Fruit fly (Drosophila melanogaster) whole organism, pupa: ENCODE measurements around the gene CG32695.

Source experiments
- CG10348 ChIP-seq: fragments of 200-800 bp; sonication (Bioruptor generic); IDR thresholded peaks from 2 replicates; pipeline ENCODE4 v1.3.6; 2022; ENCODE audit warnings: missing biosample characterization, missing genetic modification characterization
- CG12605 ChIP-seq: fragments of 200-800 bp; sonication (Bioruptor generic); IDR thresholded peaks from 2 replicates; pipeline ENCODE4 v1.3.6; 2022; ENCODE audit warnings: missing biosample characterization, missing genetic modification characterization
- CG13204 ChIP-seq: fragments of 200-800 bp; sonication (Bioruptor generic); optimal IDR thresholded peaks from 2 replicates; lab custom pipeline; 2018; ENCODE audit warnings: missing biosample characterization, mild to moderate bottlenecking, missing genetic modification characterization, moderate library complexity
- CG14655 ChIP-seq: fragments of 200-800 bp; sonication (Bioruptor generic); optimal IDR thresholded peaks from 3 replicates; lab custom pipeline; 2017; ENCODE audit warnings: mild to moderate bottlenecking, missing biosample characterization, missing genetic modification reagents, missing genetic modification characterization
- CG15710 ChIP-seq: fragments of 200-800 bp; sonication (Bioruptor generic); optimal IDR thresholded peaks from 2 replicates; lab custom pipeline; 2018; ENCODE audit warnings: missing biosample characterization, mild to moderate bottlenecking, missing genetic modification characterization, moderate library complexity
- CG17806 ChIP-seq: fragments of 200-800 bp; sonication (Bioruptor generic); optimal IDR thresholded peaks from 2 replicates; lab custom pipeline; 2018; ENCODE audit warnings: missing biosample characterization, mild to moderate bottlenecking, missing genetic modification characterization, moderate library complexity
- CG32121 ChIP-seq: fragments of 200-800 bp; sonication (Bioruptor generic); IDR thresholded peaks from 2 replicates; pipeline ENCODE4 v1.3.6; 2022; ENCODE audit warnings: missing biosample characterization, missing genetic modification characterization
- CG34367 ChIP-seq: fragments of 200-800 bp; sonication (Bioruptor generic); optimal IDR thresholded peaks from 2 replicates; lab custom pipeline; 2018; ENCODE audit warnings: missing biosample characterization, mild to moderate bottlenecking, missing genetic modification characterization
- CG4496 ChIP-seq: fragments of 200-800 bp; sonication (Bioruptor generic); IDR thresholded peaks from 3 replicates; pipeline ENCODE4 v1.3.6; 2022; ENCODE audit warnings: missing biosample characterization, missing genetic modification characterization
- CG8159 ChIP-seq: fragments of 200-800 bp; sonication (Bioruptor generic); optimal IDR thresholded peaks from 3 replicates; lab custom pipeline; 2018; ENCODE audit warnings: missing biosample characterization, mild to moderate bottlenecking, missing genetic modification characterization, moderate library complexity
- CG8301 ChIP-seq: fragments of 200-800 bp; sonication (Bioruptor generic); optimal IDR thresholded peaks from 2 replicates; lab custom pipeline; 2018; ENCODE audit warnings: missing biosample characterization, mild to moderate bottlenecking, missing genetic modification characterization
- CG9948 ChIP-seq: fragments of 200-800 bp; sonication (Bioruptor generic); optimal IDR thresholded peaks from 2 replicates; lab custom pipeline; 2018; ENCODE audit warnings: missing biosample characterization, mild to moderate bottlenecking, missing genetic modification characterization, moderate library complexity
- D1 ChIP-seq: fragments of 200-800 bp; sonication (Bioruptor generic); optimal IDR thresholded peaks from 2 replicates; lab custom pipeline; 2018; ENCODE audit warnings: missing biosample characterization, mild to moderate bottlenecking, missing genetic modification characterization, moderate library complexity
- EcR ChIP-seq: fragments of 200-800 bp; sonication (Bioruptor generic); optimal IDR thresholded peaks from 3 replicates; lab custom pipeline; 2019; ENCODE audit warnings: missing biosample characterization, missing genetic modification characterization, mild to moderate bottlenecking, moderate library complexity, missing genetic modification reagents
- Ets98B ChIP-seq: fragments of 200-800 bp; sonication (Bioruptor generic); IDR thresholded peaks from 2 replicates; pipeline ENCODE4 v1.3.6; 2022; ENCODE audit warnings: missing biosample characterization, missing genetic modification characterization
- Pif1A ChIP-seq: fragments of 200-800 bp; sonication (Bioruptor generic); optimal IDR thresholded peaks from 3 replicates; lab custom pipeline; 2016; ENCODE audit warnings: missing biosample characterization, missing genetic modification characterization
- Pif1B ChIP-seq: fragments of 200-800 bp; sonication (Bioruptor generic); optimal IDR thresholded peaks from 3 replicates; lab custom pipeline; 2016; ENCODE audit warnings: missing biosample characterization, missing genetic modification characterization
- Snoo ChIP-seq: fragments of 200-800 bp; sonication (Bioruptor generic); optimal IDR thresholded peaks from 3 replicates; lab custom pipeline; 2017; ENCODE audit warnings: missing biosample characterization, mild to moderate bottlenecking, missing genetic modification characterization, inconsistent platforms
- fd96Ca ChIP-seq: fragments of 200-800 bp; sonication (Bioruptor generic); IDR thresholded peaks from 3 replicates; pipeline ENCODE4 v1.3.6; 2022; ENCODE audit warnings: missing biosample characterization, missing genetic modification characterization
- gl ChIP-seq: fragments of 200-800 bp; sonication (Bioruptor generic); optimal IDR thresholded peaks from 2 replicates; lab custom pipeline; 2018; ENCODE audit warnings: missing biosample characterization, mild to moderate bottlenecking, missing genetic modification characterization
- rn ChIP-seq: fragments of 200-800 bp; sonication (Bioruptor generic); IDR thresholded peaks from 2 replicates; pipeline ENCODE4 v1.3.6; 2022; ENCODE audit warnings: missing biosample characterization, missing genetic modification characterization

The CG32695 gene

dm6 chrX:9873917-9874316 is at the start of gene CG32695:
TSS of gene CG32695 (minus strand) at chrX:9874057.
- TF ChIP-seq Pif1B (GFP tag; lab: Kevin White, UChicago): no peak
- TF ChIP-seq CG34367 (tag; lab: Kevin White, UChicago): no peak
- TF ChIP-seq rn (GFP tag; lab: Robert Waterston, UW): no peak
- TF ChIP-seq CG15710 (tag; lab: Kevin White, UChicago): no peak
- no peak for TF ChIP-seq Pif1A (GFP tag; lab: Kevin White, UChicago)
- TF ChIP-seq CG14655: no peak
- TF ChIP-seq CG10348 (GFP tag; lab: Robert Waterston, UW): no peak
- TF ChIP-seq D1 (tag; lab: Kevin White, UChicago): no peak
- no peak for TF ChIP-seq CG12605 (GFP tag; lab: Robert Waterston, UW)

dm6 chrX:9911751-9912150 is 37.9 kb upstream of the CG32695 start:
- no peak for TF ChIP-seq D1 (tag; lab: Kevin White, UChicago)
- TF ChIP-seq CG34367 (tag; lab: Kevin White, UChicago): no peak
- TF ChIP-seq Pif1B (GFP tag; lab: Kevin White, UChicago): no peak
- no peak for TF ChIP-seq EcR (GFP tag; lab: Kevin White, UChicago)
- TF ChIP-seq CG8159 (tag; lab: Kevin White, UChicago): no peak
- no peak for TF ChIP-seq rn (GFP tag; lab: Robert Waterston, UW)
- no peak for TF ChIP-seq Snoo (tag; lab: Kevin White, UChicago)
- no peak for TF ChIP-seq Ets98B (GFP tag; lab: Robert Waterston, UW)
- TF ChIP-seq CG10348 (GFP tag; lab: Robert Waterston, UW): no peak
- TF ChIP-seq Pif1A (GFP tag; lab: Kevin White, UChicago): no peak
- no peak for TF ChIP-seq CG13204 (GFP tag; lab: Kevin White, UChicago)
- no peak for TF ChIP-seq CG32121
- TF ChIP-seq gl (tag; lab: Kevin White, UChicago): no peak
- TF ChIP-seq fd96Ca: no peak
- TF ChIP-seq CG12605 (GFP tag; lab: Robert Waterston, UW): no peak
- TF ChIP-seq CG15710 (tag; lab: Kevin White, UChicago): no peak

- TF ChIP-seq gl (tag; lab: Kevin White, UChicago) (no peak), CG32121 (no peak)
Observed at dm6 chrX:9911026-9911425, 37.2 kb upstream of the CG32695 start, which contains the start of gene CG1986. TSS of gene CG1986 (minus strand) at chrX:9911126.

- TF ChIP-seq CG32121 (no peak), gl (tag; lab: Kevin White, UChicago) (no peak), CG8301 (tag; lab: Kevin White, UChicago) (no peak), CG9948 (tag; lab: Kevin White, UChicago) (no peak), D1 (tag; lab: Kevin White, UChicago) (no peak), Ets98B (GFP tag; lab: Robert Waterston, UW) (0 out of 2 replicates have a peak, but pooled peaks have one; percentile 21)
Observed at dm6 chrX:9909384-9909783, 35.5 kb upstream of the CG32695 start.

- TF ChIP-seq CG8159 (tag; lab: Kevin White, UChicago) (peak; percentile 66), CG12605 (GFP tag; lab: Robert Waterston, UW) (no peak), gl (tag; lab: Kevin White, UChicago) (no peak), Pif1A (GFP tag; lab: Kevin White, UChicago) (peak; percentile 42), D1 (tag; lab: Kevin White, UChicago) (no peak), Pif1B (GFP tag; lab: Kevin White, UChicago) (peak; percentile 55), CG13204 (GFP tag; lab: Kevin White, UChicago) (peak; percentile 15), CG8301 (tag; lab: Kevin White, UChicago) (peak; percentile 31), CG4496 (GFP tag; lab: Robert Waterston, UW) (no peak), CG9948 (tag; lab: Kevin White, UChicago) (peak; percentile 66), CG17806 (tag; lab: Kevin White, UChicago) (peak; percentile 48), CG15710 (tag; lab: Kevin White, UChicago) (peak; percentile 65), CG14655 (peak; percentile 76), Ets98B (GFP tag; lab: Robert Waterston, UW) (no peak), fd96Ca (peak; percentile 44; the same call in 1 of the 3 replicates), CG10348 (GFP tag; lab: Robert Waterston, UW) (no peak), CG34367 (tag; lab: Kevin White, UChicago) (peak; percentile 47), Snoo (tag; lab: Kevin White, UChicago) (no peak), rn (GFP tag; lab: Robert Waterston, UW) (no peak), CG32121 (0 out of 2 replicates have a peak, but pooled peaks have one; percentile 26), EcR (GFP tag; lab: Kevin White, UChicago) (no peak)
- TF ChIP-seq, all 21 proteins: peak for 12
Observed at dm6 chrX:9899535-9900179, 25.8 kb upstream of the CG32695 start, which contains the start of gene CG15249. TSS of gene CG15249 (minus strand) at chrX:9899585.

dm6 chrX:9897599-9897998 is 23.7 kb upstream of the CG32695 start:
- no peak for TF ChIP-seq gl (tag; lab: Kevin White, UChicago)
- no peak for TF ChIP-seq CG10348 (GFP tag; lab: Robert Waterston, UW)
- TF ChIP-seq CG9948 (tag; lab: Kevin White, UChicago): no peak
- no peak for TF ChIP-seq Ets98B (GFP tag; lab: Robert Waterston, UW)
